Fruit fly (Drosophila melanogaster) whole organism, adult: Measurements from ENCODE around the gene Cyp12a5.

Experiments used
- CG11617 ChIP-seq: fragments of 200-800 bp; sonication (Bioruptor generic); optimal IDR thresholded peaks from 2 replicates; lab custom pipeline; 2017; ENCODE audit warnings: mild to moderate bottlenecking, missing biosample characterization, missing genetic modification reagents, missing genetic modification characterization
- CG12768 ChIP-seq: fragments of 200-800 bp; sonication (Bioruptor generic); optimal IDR thresholded peaks from 2 replicates; lab custom pipeline; 2017; ENCODE audit warnings: missing biosample characterization, missing genetic modification characterization, mild to moderate bottlenecking, moderate library complexity, missing genetic modification reagents
- CG14711 ChIP-seq: fragments of 200-800 bp; sonication (Bioruptor generic); optimal IDR thresholded peaks from 2 replicates; lab custom pipeline; 2018; ENCODE audit warnings: missing biosample characterization, mild to moderate bottlenecking, missing genetic modification characterization, moderate library complexity
- CG1620 ChIP-seq: fragments of 200-800 bp; sonication (Bioruptor generic); optimal IDR thresholded peaks from 2 replicates; lab custom pipeline; 2016; ENCODE audit warnings: missing biosample characterization, missing genetic modification characterization
- CG33017 ChIP-seq: fragments of 200-800 bp; sonication (Bioruptor generic); optimal IDR thresholded peaks from 2 replicates; lab custom pipeline; 2018; ENCODE audit warnings: missing biosample characterization, mild to moderate bottlenecking, missing genetic modification characterization, moderate library complexity
- CG5204 ChIP-seq: fragments of 200-800 bp; sonication (Bioruptor generic); optimal IDR thresholded peaks from 2 replicates; lab custom pipeline; 2016; ENCODE audit warnings: missing biosample characterization, missing genetic modification characterization
- CG7045 ChIP-seq: fragments of 200-800 bp; sonication (Bioruptor generic); optimal IDR thresholded peaks from 2 replicates; lab custom pipeline; 2017; ENCODE audit warnings: missing biosample characterization, mild to moderate bottlenecking, missing genetic modification characterization
- CG7101 ChIP-seq: fragments of 200-800 bp; sonication (Bioruptor generic); optimal IDR thresholded peaks from 2 replicates; lab custom pipeline; 2018; ENCODE audit warnings: missing biosample characterization, mild to moderate bottlenecking, missing genetic modification characterization, moderate library complexity
- Clk ChIP-seq: fragments of 200-800 bp; sonication (Bioruptor generic); optimal IDR thresholded peaks from 2 replicates; lab custom pipeline; 2017; ENCODE audit warnings: missing biosample characterization, missing genetic modification characterization
- Crg-1 ChIP-seq: fragments of 200-800 bp; sonication (Bioruptor generic); optimal IDR thresholded peaks from 2 replicates; lab custom pipeline; 2016; ENCODE audit warnings: missing biosample characterization, missing genetic modification characterization
- Hr96 ChIP-seq: fragments of 200-800 bp; sonication (Bioruptor generic); optimal IDR thresholded peaks from 2 replicates; lab custom pipeline; 2016; ENCODE audit warnings: missing biosample characterization, missing genetic modification characterization
- Mnt ChIP-seq: fragments of 200-800 bp; sonication (Bioruptor generic); optimal IDR thresholded peaks from 2 replicates; lab custom pipeline; 2016; ENCODE audit warnings: missing biosample characterization, mild to moderate bottlenecking, missing genetic modification characterization
- bab1 ChIP-seq: fragments of 200-800 bp; sonication (Bioruptor generic); optimal IDR thresholded peaks from 3 replicates; lab custom pipeline; 2019; ENCODE audit warnings: missing biosample characterization, mild to moderate bottlenecking, missing genetic modification characterization, moderate library complexity
- cic ChIP-seq: fragments of 200-800 bp; sonication (Bioruptor generic); optimal IDR thresholded peaks from 2 replicates; lab custom pipeline; 2017; ENCODE audit warnings: missing biosample characterization, mild to moderate bottlenecking, missing genetic modification characterization, moderate library complexity
- cnc ChIP-seq, 2 experiments: fragments of >200 bp; optimal IDR thresholded peaks; 2 replicates each; lab custom pipeline; 2017
- kay ChIP-seq: fragments of 200-800 bp; sonication (Bioruptor generic); peaks from one replicate; lab custom pipeline; 2016; ENCODE audit warnings: missing biosample characterization, missing genetic modification characterization, borderline replicate concordance
- ovo ChIP-seq: fragments of 200-800 bp; sonication (Bioruptor generic); optimal IDR thresholded peaks from 2 replicates; lab custom pipeline; 2016; ENCODE audit warnings: missing biosample characterization, missing genetic modification characterization
- pad ChIP-seq: fragments of 200-800 bp; sonication (Bioruptor generic); optimal IDR thresholded peaks from 3 replicates; lab custom pipeline; 2017; ENCODE audit warnings: missing biosample characterization, missing genetic modification characterization, mild to moderate bottlenecking, moderate library complexity, missing genetic modification reagents
- tj ChIP-seq: fragments of 200-800 bp; sonication (Bioruptor generic); optimal IDR thresholded peaks from 3 replicates; lab custom pipeline; 2017; ENCODE audit warnings: missing biosample characterization, mild to moderate bottlenecking, missing genetic modification characterization, moderate library complexity
- toe ChIP-seq: fragments of 200-800 bp; sonication (Bioruptor generic); optimal IDR thresholded peaks from 2 replicates; lab custom pipeline; 2016; ENCODE audit warnings: missing biosample characterization, missing genetic modification characterization

Gene Cyp12a5

DNA sequence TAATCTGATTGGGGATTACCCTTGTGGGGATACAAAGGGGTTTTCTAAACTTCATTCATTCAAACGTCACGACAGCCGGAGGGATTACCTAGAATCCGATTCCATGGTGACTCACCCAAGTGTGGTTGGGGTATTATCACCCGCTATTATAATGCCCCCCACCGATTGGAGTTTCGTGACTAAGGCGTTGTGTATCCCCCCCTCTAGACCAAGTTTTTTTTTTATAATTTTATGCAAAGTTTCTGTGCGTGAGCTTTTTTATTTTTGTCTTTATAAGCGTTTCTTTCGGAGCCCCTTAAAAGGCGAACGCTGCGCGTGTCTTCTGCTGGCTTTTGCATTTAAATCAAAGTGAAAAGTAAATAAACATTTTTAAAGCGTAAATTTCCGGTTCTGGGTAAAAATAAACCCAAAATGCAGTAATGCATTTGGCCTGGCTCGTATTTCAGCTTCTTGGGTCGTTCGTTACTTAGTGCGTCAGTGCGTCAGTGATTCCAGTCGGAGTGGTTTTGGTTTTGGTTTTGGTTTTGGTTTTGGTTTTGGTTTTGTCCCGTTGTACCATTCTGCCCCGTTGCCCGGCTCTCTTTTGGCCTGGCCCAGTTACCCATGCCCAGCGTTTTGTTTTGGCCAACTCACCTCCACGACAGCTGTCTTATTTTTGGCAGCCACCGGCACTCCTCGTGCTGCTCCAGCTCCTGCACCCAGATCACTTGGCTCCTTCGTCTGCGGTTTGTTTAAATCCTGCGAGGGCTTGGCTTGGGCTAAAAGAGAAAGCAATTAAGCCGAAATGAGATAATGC is 18.6 kb downstream of the Cyp12a5 start:
- TF ChIP-seq tj (GFP tag; lab: Kevin White, UChicago) (peak; percentile 14), Crg-1 (GFP tag; lab: Kevin White, UChicago) (no peak), cnc (optimal IDR thresholded peaks at IDR 0.05; lab: Kevin White, UChicago) (no peak), kay (GFP tag; lab: Kevin White, UChicago) (peak; percentile 39), pad (no peak)

DNA sequence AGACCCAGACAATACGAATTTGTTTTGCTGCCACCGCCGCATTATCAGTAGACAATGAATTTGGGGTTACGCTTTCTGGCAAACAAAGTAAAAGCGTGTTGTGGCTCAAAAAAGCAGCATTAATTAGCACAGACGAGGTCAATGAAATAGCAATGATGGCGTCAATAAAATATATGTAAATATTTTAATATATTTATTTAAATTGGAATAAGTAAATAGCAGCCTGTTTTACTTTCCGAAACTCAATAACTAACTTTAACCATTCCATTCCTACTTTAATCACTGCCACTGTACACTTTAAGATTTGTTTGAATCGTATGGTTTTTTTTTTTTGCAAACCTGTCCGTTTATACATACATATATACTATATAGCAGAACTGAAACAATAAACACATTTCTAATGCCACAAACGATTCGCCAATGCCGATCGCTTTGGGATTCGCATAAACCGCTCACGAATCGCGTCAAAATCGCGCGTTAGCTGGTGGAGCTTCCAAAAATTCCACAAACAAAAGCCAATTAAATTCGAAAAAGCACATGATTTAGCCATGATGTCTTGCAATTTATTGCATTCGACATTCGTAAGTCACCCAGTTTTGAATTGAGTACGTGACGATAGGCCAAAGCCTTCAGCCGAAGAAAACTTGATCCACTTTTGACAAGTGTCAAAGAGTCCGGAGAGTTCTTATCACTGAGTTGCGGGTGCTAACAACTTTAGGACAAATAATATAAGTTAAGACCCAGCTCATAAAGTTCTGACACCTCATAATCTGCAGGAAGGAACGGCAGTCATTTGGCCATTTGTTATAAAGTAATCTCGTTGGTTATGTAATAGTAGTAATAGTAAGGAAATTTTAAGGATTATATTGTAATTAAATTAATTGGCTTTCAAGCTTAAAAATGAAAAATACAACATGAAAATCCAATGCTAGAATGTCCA is 19.7 kb downstream of the Cyp12a5 start:
- peak; percentile 69 for TF ChIP-seq kay (GFP tag; lab: Kevin White, UChicago)
- TF ChIP-seq CG7101: no peak
- peak; percentile 19 for TF ChIP-seq CG33017

DNA sequence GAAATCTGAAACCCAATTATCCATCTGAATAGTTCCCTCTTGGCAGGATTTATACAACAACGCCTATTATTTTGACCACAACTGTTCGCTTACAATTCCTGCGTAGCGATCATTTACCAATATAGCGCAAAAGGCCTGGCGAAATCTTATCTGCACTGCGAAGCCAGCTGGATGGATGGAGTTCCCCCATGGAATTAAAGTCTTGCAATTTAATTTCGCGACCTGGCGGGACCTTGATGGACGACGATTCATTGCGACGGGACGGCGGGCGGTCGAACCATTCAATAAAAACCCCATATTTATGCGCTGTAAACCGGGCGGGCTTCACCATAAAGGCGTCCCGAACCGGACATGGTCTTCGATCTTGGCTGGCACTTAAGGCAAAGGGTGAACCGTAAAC is 20.4 kb downstream of the Cyp12a5 start:
- no peak for TF ChIP-seq pad
- TF ChIP-seq CG12768 (GFP tag; lab: Kevin White, UChicago): no peak
- no peak for TF ChIP-seq Crg-1 (GFP tag; lab: Kevin White, UChicago)
- TF ChIP-seq cnc (optimal IDR thresholded peaks at IDR 0.05; lab: Kevin White, UChicago): no peak
- TF ChIP-seq ovo: no peak
- no peak for TF ChIP-seq Clk (GFP tag; lab: Kevin White, UChicago)
- TF ChIP-seq Hr96 (GFP tag; lab: Kevin White, UChicago): no peak
- TF ChIP-seq bab1 (GFP tag; lab: Kevin White, UChicago): no peak
- TF ChIP-seq CG5204 (GFP tag; lab: Kevin White, UChicago): no peak
- TF ChIP-seq Mnt (GFP tag; lab: Kevin White, UChicago): no peak
- TF ChIP-seq kay (GFP tag; lab: Kevin White, UChicago): no peak

DNA sequence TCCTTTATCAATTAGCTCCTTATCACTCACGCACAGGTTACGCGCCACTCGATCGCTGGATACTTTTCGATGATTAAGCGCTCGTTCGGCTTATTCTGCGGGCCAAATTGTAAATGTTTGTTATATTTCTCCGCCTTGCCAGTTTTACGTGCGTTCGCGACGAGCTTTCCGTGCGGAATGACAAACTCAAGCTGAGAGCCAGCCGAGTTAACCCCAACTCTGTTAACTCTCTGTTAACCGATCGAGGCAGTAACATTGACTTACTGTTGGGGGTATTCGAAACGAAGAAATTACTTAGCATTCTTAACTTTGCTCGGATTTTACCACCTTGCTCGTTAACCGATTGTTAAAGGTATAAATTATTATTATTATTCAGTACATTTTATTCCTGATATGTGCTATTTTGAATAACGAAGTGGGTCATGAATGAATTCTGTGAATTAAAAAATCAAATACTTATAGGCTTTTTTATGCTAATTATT is 21.1 kb downstream of the Cyp12a5 start, which contains the start of gene CG5835:
Gene CG5835 (minus strand): TSS at position 185 of the 482 bp plus-strand sequence.
- peak; percentile 62 for TF ChIP-seq tj (GFP tag; lab: Kevin White, UChicago)
- no peak for TF ChIP-seq Hr96 (GFP tag; lab: Kevin White, UChicago)
- TF ChIP-seq cic: no peak
- TF ChIP-seq bab1 (GFP tag; lab: Kevin White, UChicago): peak; percentile 46
- TF ChIP-seq CG1620 (GFP tag; lab: Kevin White, UChicago): peak; percentile 36
- TF ChIP-seq CG33017: no peak
- TF ChIP-seq Clk (GFP tag; lab: Kevin White, UChicago): no peak
- no peak for TF ChIP-seq Crg-1 (GFP tag; lab: Kevin White, UChicago)
- peak; percentile 3 for TF ChIP-seq CG14711 (tag; lab: Kevin White, UChicago)
- TF ChIP-seq CG5204 (GFP tag; lab: Kevin White, UChicago): no peak
- TF ChIP-seq ovo: no peak
- TF ChIP-seq kay (GFP tag; lab: Kevin White, UChicago): peak; percentile 82
- TF ChIP-seq toe (GFP tag; lab: Kevin White, UChicago): no peak
- TF ChIP-seq CG11617 (GFP tag; lab: Kevin White, UChicago): peak; percentile 15
- TF ChIP-seq pad: peak; percentile 11
- peak; percentile 58 for TF ChIP-seq Mnt (GFP tag; lab: Kevin White, UChicago)
- peak; percentile 34 for TF ChIP-seq CG7101
- TF ChIP-seq CG12768 (GFP tag; lab: Kevin White, UChicago): no peak
- TF ChIP-seq CG7045 (GFP tag; lab: Kevin White, UChicago): no peak
- no peak for TF ChIP-seq cnc (optimal IDR thresholded peaks at IDR 0.05; lab: Kevin White, UChicago)

DNA sequence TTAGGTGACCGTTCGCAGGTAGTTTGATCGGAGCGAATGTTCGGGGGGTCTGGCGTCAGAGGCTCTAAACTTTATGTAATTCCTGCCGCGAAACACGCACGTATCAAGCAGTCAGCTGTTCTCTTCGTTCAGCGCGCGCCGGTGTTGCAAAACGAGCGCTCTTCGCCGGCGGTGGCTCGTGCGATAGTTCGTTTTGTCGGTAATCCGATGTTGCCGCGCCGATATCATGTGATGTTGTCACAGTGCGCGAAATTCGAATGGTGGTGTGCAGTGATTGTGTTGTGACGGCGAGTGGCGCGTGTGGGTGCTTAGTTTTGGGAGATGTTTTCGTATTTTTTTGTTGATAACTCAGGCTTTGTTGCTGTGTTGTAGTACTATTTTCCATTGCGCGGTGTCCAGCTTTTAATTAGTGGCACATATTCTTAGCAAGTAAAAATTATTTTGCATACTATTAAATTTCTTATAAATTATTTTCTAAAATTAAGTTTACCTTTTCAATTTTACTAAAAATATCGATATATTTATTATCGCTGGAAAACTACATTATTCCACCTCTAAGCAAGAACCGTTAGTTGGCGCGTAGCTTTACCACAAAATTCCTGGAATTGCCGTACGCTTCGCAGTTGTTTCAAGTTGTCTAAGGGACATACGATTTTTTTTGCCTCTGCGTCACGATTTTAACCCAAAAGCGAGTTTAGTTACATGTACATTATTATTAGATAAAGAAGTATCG is 24.4 kb downstream of the Cyp12a5 start, which contains the start of gene nanos:
Gene nanos (plus strand): TSS at position 569 of the 733 bp plus-strand sequence.
- TF ChIP-seq toe (GFP tag; lab: Kevin White, UChicago): peak; percentile 75
- TF ChIP-seq CG11617 (GFP tag; lab: Kevin White, UChicago): peak; percentile 39
- peak; percentile 67 for TF ChIP-seq CG7045 (GFP tag; lab: Kevin White, UChicago)
- peak; percentile 80 for TF ChIP-seq bab1 (GFP tag; lab: Kevin White, UChicago)
- peak; percentile 4 for TF ChIP-seq tj (GFP tag; lab: Kevin White, UChicago)
- TF ChIP-seq CG1620 (GFP tag; lab: Kevin White, UChicago): peak; percentile 94
- TF ChIP-seq CG33017: peak; percentile 23
- peak; percentile 54 for TF ChIP-seq cic
- TF ChIP-seq CG12768 (GFP tag; lab: Kevin White, UChicago): peak; percentile 79
- TF ChIP-seq CG5204 (GFP tag; lab: Kevin White, UChicago): no peak
- peak; percentile 91 for TF ChIP-seq Mnt (GFP tag; lab: Kevin White, UChicago)
- peak; percentile 91 for TF ChIP-seq Crg-1 (GFP tag; lab: Kevin White, UChicago)
- TF ChIP-seq cnc (optimal IDR thresholded peaks at IDR 0.05; lab: Kevin White, UChicago): no peak
- peak; percentile 74 for TF ChIP-seq Hr96 (GFP tag; lab: Kevin White, UChicago)
- peak; percentile 74 for TF ChIP-seq kay (GFP tag; lab: Kevin White, UChicago)
- TF ChIP-seq pad: peak; percentile 78
- peak; percentile 72 for TF ChIP-seq CG7101
- TF ChIP-seq ovo: peak; percentile 66
- TF ChIP-seq CG14711 (tag; lab: Kevin White, UChicago): peak; percentile 40
- TF ChIP-seq Clk (GFP tag; lab: Kevin White, UChicago): peak; percentile 62
